Worm (Caenorhabditis elegans): ENCODE results near the gene ZK1127.12.

DNA sequence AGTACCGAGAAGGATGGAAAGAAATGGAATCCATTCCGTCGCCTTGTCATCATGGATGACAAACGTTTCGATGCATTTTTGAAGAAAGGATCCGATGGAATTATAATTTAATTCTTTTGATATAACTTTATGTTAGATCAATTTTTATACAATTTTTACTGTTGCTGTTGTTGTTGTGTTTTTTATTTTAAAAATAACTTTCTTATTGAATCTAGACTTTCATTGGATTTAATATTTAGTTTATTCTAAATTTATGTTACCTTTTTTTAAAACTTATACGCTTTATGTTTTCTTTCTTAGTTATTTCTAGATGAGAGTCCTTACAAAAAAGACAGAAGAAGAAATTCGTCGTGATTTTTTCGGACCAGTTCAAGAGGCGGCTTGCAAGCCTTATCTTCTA lies 3.1 kb downstream of the ZK1127.12 start, which contains the start of gene ZK1127.3:
- TF ChIP-seq nhr-48 (tag; optimal IDR thresholded peaks at IDR 0.05) (no peak), F44E2.7 (GFP tag; IDR thresholded peaks at IDR 0.05) (no peak)

Data from whole organism, L4 larva.